Worm (Caenorhabditis elegans): Measurements from ENCODE around the gene sgk-1.

Gene sgk-1

DNA sequence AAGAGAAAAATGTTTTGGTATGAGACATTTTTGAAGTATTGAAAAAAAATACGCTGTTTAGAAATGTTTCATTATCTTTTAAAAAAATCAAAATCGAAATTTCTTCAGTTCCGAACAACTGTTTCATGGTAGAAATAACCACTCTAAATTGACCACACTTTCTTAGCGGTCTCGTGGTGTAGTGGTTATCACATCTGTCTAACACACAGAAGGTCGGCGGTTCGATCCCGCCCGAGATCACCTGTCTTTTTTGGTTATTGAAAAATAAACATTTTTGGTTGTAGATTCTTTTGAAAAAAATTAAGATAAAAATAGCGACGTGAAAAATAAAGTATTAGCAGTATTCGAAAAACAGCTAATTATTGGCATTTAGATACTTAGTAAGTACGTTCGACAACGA, 38.5 kb upstream of the sgk-1 start (continued):
- TF ChIP-seq ceh-28 (tag; optimal IDR thresholded peaks at IDR 0.05) (no peak), hlh-11 (tag; optimal IDR thresholded peaks at IDR 0.05) (peak; percentile 54), nhr-41 (GFP tag; IDR thresholded peaks at IDR 0.05) (0 out of 2 replicates have a peak, but pooled peaks have one; percentile 23), mes-2 (tag; optimal IDR thresholded peaks at IDR 0.05; ENCODE audit: poor library complexity, severe bottlenecking) (peak; percentile 63), Y5F2A.4 (GFP tag; optimal IDR thresholded peaks at IDR 0.05) (no peak), T20F7.1 (GFP tag; optimal IDR thresholded peaks at IDR 0.05) (no peak)

DNA sequence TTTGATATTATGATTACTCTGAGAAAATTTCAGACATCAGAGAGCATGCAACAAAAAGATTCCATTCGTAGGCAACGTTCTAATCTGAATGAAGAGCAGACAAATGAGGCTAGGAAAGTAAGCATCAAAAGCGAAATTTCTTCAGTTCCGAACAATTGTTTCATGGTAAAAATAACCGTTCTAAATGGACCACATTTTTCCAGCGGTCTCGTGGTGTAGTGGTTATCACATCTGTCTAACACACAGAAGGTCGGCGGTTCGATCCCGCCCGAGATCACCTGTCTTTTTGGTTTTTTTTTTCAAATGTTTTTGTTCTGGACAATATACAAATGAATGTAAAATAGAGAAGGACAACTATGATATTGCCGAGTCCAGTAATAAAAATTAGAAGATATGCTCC, 37.9 kb upstream of the sgk-1 start, which contains the start of gene twk-21:
Gene twk-21, plus strand, starts transcription at position 34 of the 400 bp plus-strand sequence.
- TF ChIP-seq zag-1 (tag; optimal IDR thresholded peaks at IDR 0.05), result no peak
- TF ChIP-seq jun-1 (tag; optimal IDR thresholded peaks at IDR 0.05), result no peak
- no peak for TF ChIP-seq unc-62 (GFP tag; optimal IDR thresholded peaks at IDR 0.05 in 1 of 2)
- no peak for TF ChIP-seq unc-62 (tag; optimal IDR thresholded peaks at IDR 0.05)
- no peak for TF ChIP-seq ceh-82 (tag; optimal IDR thresholded peaks at IDR 0.05)
- TF ChIP-seq unc-39 (tag; optimal IDR thresholded peaks at IDR 0.05), result no peak
- TF ChIP-seq ces-1 (GFP tag; optimal IDR thresholded peaks at IDR 0.05), result no peak
- TF ChIP-seq snpc-4 (tag; optimal IDR thresholded peaks at IDR 0.05), result no peak
- TF ChIP-seq gei-8 (GFP tag; optimal IDR thresholded peaks at IDR 0.05), result no peak
- no peak for TF ChIP-seq unc-130 (GFP tag; optimal IDR thresholded peaks at IDR 0.05)
- no peak for TF ChIP-seq cey-2 (tag; optimal IDR thresholded peaks at IDR 0.05; ENCODE audit: borderline replicate concordance, insufficient read depth)
- TF ChIP-seq nhr-76 (tag; optimal IDR thresholded peaks at IDR 0.05), result no peak
- no peak for TF ChIP-seq Y75B8A.6 (GFP tag; IDR thresholded peaks at IDR 0.05)
- TF ChIP-seq tra-1 (GFP tag; IDR thresholded peaks at IDR 0.05), result no peak
- TF ChIP-seq daf-16 (GFP tag; optimal IDR thresholded peaks at IDR 0.05), result no peak
- no peak for TF ChIP-seq daf-16 (tag; optimal IDR thresholded peaks at IDR 0.05)
- no peak for TF ChIP-seq lim-7 (GFP tag; IDR thresholded peaks at IDR 0.05)
- no peak for TF ChIP-seq rbr-2 (tag; optimal IDR thresholded peaks at IDR 0.05)
- no peak for TF ChIP-seq fos-1 (tag; optimal IDR thresholded peaks at IDR 0.05)
- TF ChIP-seq nhr-41 (GFP tag; IDR thresholded peaks at IDR 0.05), result no peak
- no peak for TF ChIP-seq nhr-77 (tag; optimal IDR thresholded peaks at IDR 0.05)
- no peak for TF ChIP-seq set-16 (GFP tag; IDR thresholded peaks at IDR 0.05)
- TF ChIP-seq hlh-30 (tag; optimal IDR thresholded peaks at IDR 0.05; ENCODE audit: insufficient read depth), result peak; percentile 3
- TF ChIP-seq nhr-237 (tag; optimal IDR thresholded peaks at IDR 0.05), result no peak
- TF ChIP-seq F44E2.7 (GFP tag; IDR thresholded peaks at IDR 0.05), result no peak
- TF ChIP-seq Y5F2A.4 (GFP tag; optimal IDR thresholded peaks at IDR 0.05), result no peak
- TF ChIP-seq sdz-12 (GFP tag; optimal IDR thresholded peaks at IDR 0.05), result no peak
- TF ChIP-seq F10B5.3 (tag; optimal IDR thresholded peaks at IDR 0.05), result no peak
- TF ChIP-seq ceh-20 (GFP tag; IDR thresholded peaks at IDR 0.05), result no peak
- no peak for TF ChIP-seq ZK337.2 (GFP tag; IDR thresholded peaks at IDR 0.05)
- no peak for TF ChIP-seq ceh-44 (GFP tag; IDR thresholded peaks at IDR 0.05)
- TF ChIP-seq dmd-9 (GFP tag; IDR thresholded peaks at IDR 0.05), result no peak
- no peak for TF ChIP-seq daf-8 (GFP tag; IDR thresholded peaks at IDR 0.05)
- peak in 1 of 2 experiments; percentile 70; a peak in 1 of 4 replicates for TF ChIP-seq madf-5 (GFP tag; IDR thresholded peaks at IDR 0.05)
- no peak for TF ChIP-seq egl-27 (tag; optimal IDR thresholded peaks at IDR 0.05)
- TF ChIP-seq nhr-11 (tag; optimal IDR thresholded peaks at IDR 0.05), result no peak
- TF ChIP-seq pha-4 (GFP tag; IDR thresholded peaks at IDR 0.05), result peak; percentile 11; the same call in 1 of the 2 replicates
- TF ChIP-seq pha-4 (tag; optimal IDR thresholded peaks at IDR 0.05), result no peak
- no peak for TF ChIP-seq tag-97 (GFP tag; IDR thresholded peaks at IDR 0.05)
- TF ChIP-seq dmd-6 (GFP tag; IDR thresholded peaks at IDR 0.05), result 0 out of 2 replicates have a peak, but pooled peaks have one; percentile 17
- no peak for TF ChIP-seq zip-2 (tag; optimal IDR thresholded peaks at IDR 0.05)
- no peak for TF ChIP-seq nhr-6 (tag; optimal IDR thresholded peaks at IDR 0.05)
- TF ChIP-seq F49E8.2 (tag; optimal IDR thresholded peaks at IDR 0.05; ENCODE audit: borderline replicate concordance), result no peak
- no peak for TF ChIP-seq skn-1 (tag; optimal IDR thresholded peaks at IDR 0.05)
- TF ChIP-seq ceh-28 (tag; optimal IDR thresholded peaks at IDR 0.05), result no peak
- TF ChIP-seq lin-29 (GFP tag; IDR thresholded peaks at IDR 0.05), result no peak
- no peak for TF ChIP-seq ztf-11 (tag; optimal IDR thresholded peaks at IDR 0.05)
- TF ChIP-seq mdt-29 (GFP tag; IDR thresholded peaks at IDR 0.05), result 0 out of 2 replicates have a peak, but pooled peaks have one; percentile 13
